Worm (Caenorhabditis elegans) whole organism, L4 larva: ENCODE results near the gene F22H10.11.

ENCODE experiments used
- F10B5.3 ChIP-seq: sonication (generic microtip); optimal IDR thresholded peaks from 2 replicates; lab custom pipeline; 2016; ENCODE audit warnings: mild to moderate bottlenecking, missing genetic modification characterization, missing compliant biosample characterization
- F26F4.8 ChIP-seq: fragments of 200-800 bp; sonication (Bioruptor generic); conservative IDR thresholded peaks from 2 replicates; pipeline ENCODE4 v1.3.6; 2022; ENCODE audit warnings: missing genetic modification characterization, missing compliant biosample characterization
- F37D6.2 ChIP-seq: sonication (generic microtip); optimal IDR thresholded peaks from 2 replicates; lab custom pipeline; 2016; ENCODE audit warnings: mild to moderate bottlenecking, missing genetic modification characterization, missing compliant biosample characterization
- F49E8.2 ChIP-seq: sonication (generic microtip); optimal IDR thresholded peaks from 2 replicates; lab custom pipeline; 2016; ENCODE audit warnings: missing compliant biosample characterization, mild to moderate bottlenecking, missing genetic modification characterization, borderline replicate concordance
- T20F7.1 ChIP-seq: fragments of 200-800 bp; sonication (Bioruptor generic); optimal IDR thresholded peaks from 2 replicates; lab custom pipeline; 2018; ENCODE audit warnings: mild to moderate bottlenecking, missing genetic modification characterization, missing compliant biosample characterization
- T26A8.4 ChIP-seq: fragments of 200-800 bp; sonication (Bioruptor generic); IDR thresholded peaks from 2 replicates; pipeline ENCODE4 v1.3.6; 2022; ENCODE audit warnings: missing genetic modification characterization, missing compliant biosample characterization
- Y105C5A.15 ChIP-seq: fragments of 200-800 bp; sonication (Bioruptor generic); IDR thresholded peaks from 2 replicates; pipeline ENCODE4 v1.3.6; 2022; ENCODE audit warnings: missing genetic modification characterization, missing compliant biosample characterization
- aly-2 ChIP-seq: sonication (generic microtip); optimal IDR thresholded peaks from 2 replicates; lab custom pipeline; 2018; ENCODE audit warnings: missing biosample characterization, missing genetic modification characterization
- ama-1 ChIP-seq: fragments of 150-350 bp; optimal IDR thresholded peaks from 2 replicates; lab custom pipeline; 2014; ENCODE audit warnings: inconsistent platforms, mixed read lengths
- arid-1 ChIP-seq: fragments of 200-800 bp; sonication (Bioruptor generic); conservative IDR thresholded peaks from 2 replicates; pipeline ENCODE4 v1.3.6; 2022; ENCODE audit warnings: missing genetic modification reagents, missing genetic modification characterization, missing compliant biosample characterization
- attf-4 ChIP-seq: sonication (generic microtip); optimal IDR thresholded peaks from 3 replicates; lab custom pipeline; 2017; ENCODE audit warnings: missing biosample characterization, missing genetic modification characterization
- ceh-20 ChIP-seq: fragments of 200-800 bp; sonication (Bioruptor generic); IDR thresholded peaks from 2 replicates; pipeline ENCODE4 v1.3.6; 2022; ENCODE audit warnings: missing genetic modification reagents, missing genetic modification characterization, missing compliant biosample characterization
- ceh-44 ChIP-seq: fragments of 200-800 bp; sonication (Bioruptor generic); IDR thresholded peaks from 2 replicates; pipeline ENCODE4 v1.3.6; 2022; ENCODE audit warnings: missing genetic modification reagents, missing genetic modification characterization, missing compliant biosample characterization
- ceh-62 ChIP-seq: sonication (generic microtip); optimal IDR thresholded peaks from 2 replicates; lab custom pipeline; 2017; ENCODE audit warnings: missing biosample characterization, missing genetic modification characterization
- daf-12 ChIP-seq: fragments of 150-350 bp; optimal IDR thresholded peaks from 2 replicates; lab custom pipeline; 2014; ENCODE audit warnings: missing biosample characterization, missing genetic modification reagents, missing genetic modification characterization
- daf-8 ChIP-seq: fragments of 200-800 bp; sonication (Bioruptor generic); IDR thresholded peaks from 2 replicates; pipeline ENCODE4 v1.3.6; 2022; ENCODE audit warnings: missing genetic modification characterization, missing compliant biosample characterization
- dmd-9 ChIP-seq: fragments of 200-800 bp; sonication (Bioruptor generic); IDR thresholded peaks from 2 replicates; pipeline ENCODE4 v1.3.6; 2022; ENCODE audit warnings: missing genetic modification reagents, missing genetic modification characterization, missing compliant biosample characterization
- duxl-1 ChIP-seq: sonication (generic microtip); optimal IDR thresholded peaks from 2 replicates; lab custom pipeline; 2016; ENCODE audit warnings: mild to moderate bottlenecking, missing genetic modification characterization, moderate library complexity, missing compliant biosample characterization; ENCODE audit not compliant: poor library complexity
- dve-1 ChIP-seq: sonication (generic microtip); optimal IDR thresholded peaks from 2 replicates; lab custom pipeline; 2017; ENCODE audit warnings: antibody characterized with exemption, mild to moderate bottlenecking, missing genetic modification characterization, missing compliant biosample characterization; ENCODE audit not compliant: insufficient read depth
- egl-43 ChIP-seq: fragments of 200-800 bp; sonication (Bioruptor generic); IDR thresholded peaks from 2 replicates; pipeline ENCODE4 v1.3.6; 2022; ENCODE audit warnings: missing genetic modification reagents, missing genetic modification characterization, missing compliant biosample characterization
- fkh-10 ChIP-seq: fragments of 150-350 bp; optimal IDR thresholded peaks from 2 replicates; lab custom pipeline; 2014; ENCODE audit warnings: missing biosample characterization, missing genetic modification reagents, missing genetic modification characterization
- hif-1 ChIP-seq, 2 experiments: sonication (generic microtip); optimal IDR thresholded peaks; 2 replicates each; lab custom pipeline; 2016 to 2017; ENCODE audit warnings: missing compliant biosample characterization in 2 of 2, missing genetic modification characterization in 2 of 2, missing genetic modification reagents in 2 of 2, missing genotype in 2 of 2, mild to moderate bottlenecking in 1 of 2
- hlh-11 ChIP-seq: fragments of 200-800 bp; sonication (Bioruptor generic); optimal IDR thresholded peaks from 2 replicates; lab custom pipeline; 2018; ENCODE audit warnings: mild to moderate bottlenecking, missing genetic modification characterization, missing compliant biosample characterization
- lin-13 ChIP-seq: fragments of 150-350 bp; optimal IDR thresholded peaks from 2 replicates; lab custom pipeline; 2014; ENCODE audit warnings: missing biosample characterization, missing genetic modification reagents, missing genetic modification characterization
- lin-29 ChIP-seq: fragments of 200-800 bp; sonication (Bioruptor generic); IDR thresholded peaks from 2 replicates; pipeline ENCODE4 v1.3.6; 2022; ENCODE audit warnings: missing genetic modification reagents, missing genetic modification characterization, missing compliant biosample characterization
- lin-38 ChIP-seq: fragments of 200-800 bp; sonication (Bioruptor generic); IDR thresholded peaks from 2 replicates; pipeline ENCODE4 v1.3.6; 2022; ENCODE audit warnings: missing genetic modification reagents, missing genetic modification characterization, missing compliant biosample characterization
- lin-39 ChIP-seq: fragments of 150-350 bp; optimal IDR thresholded peaks from 2 replicates; lab custom pipeline; 2014; ENCODE audit warnings: missing biosample characterization, missing genetic modification reagents, missing genetic modification characterization
- lir-3 ChIP-seq: sonication (generic microtip); optimal IDR thresholded peaks from 2 replicates; lab custom pipeline; 2016; ENCODE audit warnings: mild to moderate bottlenecking, missing genetic modification characterization, missing compliant biosample characterization
- madf-5 ChIP-seq, 2 experiments: fragments of 200-800 bp; sonication (Bioruptor generic); IDR thresholded peaks; 2 replicates each; pipeline ENCODE4 v1.3.6; 2022; ENCODE audit warnings: missing compliant biosample characterization in 2 of 2, missing genetic modification characterization in 2 of 2
- mdt-29 ChIP-seq: fragments of 200-800 bp; sonication (Bioruptor generic); IDR thresholded peaks from 2 replicates; pipeline ENCODE4 v1.3.6; 2022; ENCODE audit warnings: missing genetic modification reagents, missing genetic modification characterization, missing compliant biosample characterization
- mes-2 ChIP-seq: sonication (generic microtip); optimal IDR thresholded peaks from 2 replicates; lab custom pipeline; 2016; ENCODE audit warnings: missing genotype, mild to moderate bottlenecking, missing genetic modification characterization, missing compliant biosample characterization; ENCODE audit not compliant: poor library complexity, severe bottlenecking
- mxl-2 ChIP-seq: fragments of 200-800 bp; sonication (Bioruptor generic); conservative IDR thresholded peaks from 2 replicates; pipeline ENCODE4 v1.3.6; 2022; ENCODE audit warnings: missing genetic modification reagents, missing genetic modification characterization, missing compliant biosample characterization
- mxl-3 ChIP-seq: fragments of 200-800 bp; sonication (Bioruptor generic); optimal IDR thresholded peaks from 2 replicates; lab custom pipeline; 2018; ENCODE audit warnings: mild to moderate bottlenecking, missing genetic modification characterization, missing compliant biosample characterization
- nhr-237 ChIP-seq: sonication (generic microtip); optimal IDR thresholded peaks from 2 replicates; lab custom pipeline; 2017; ENCODE audit warnings: missing biosample characterization, missing genetic modification characterization
- nhr-28 ChIP-seq: fragments of 150-350 bp; optimal IDR thresholded peaks from 2 replicates; lab custom pipeline; 2014; ENCODE audit warnings: missing biosample characterization, missing genetic modification characterization
- nhr-6 ChIP-seq: fragments of 150-350 bp; optimal IDR thresholded peaks from 2 replicates; lab custom pipeline; 2014; ENCODE audit warnings: missing biosample characterization, missing genetic modification characterization
- nhr-76 ChIP-seq: fragments of 150-350 bp; optimal IDR thresholded peaks from 2 replicates; lab custom pipeline; 2014; ENCODE audit warnings: missing biosample characterization, missing genetic modification characterization
- pqm-1 ChIP-seq: sonication (generic microtip); optimal IDR thresholded peaks from 2 replicates; lab custom pipeline; 2017; ENCODE audit warnings: missing biosample characterization, missing genetic modification characterization
- rbr-2 ChIP-seq: sonication (generic microtip); optimal IDR thresholded peaks from 2 replicates; lab custom pipeline; 2016; ENCODE audit warnings: missing genotype, missing genetic modification characterization, missing compliant biosample characterization
- set-16 ChIP-seq: fragments of 200-800 bp; sonication (Bioruptor generic); IDR thresholded peaks from 2 replicates; pipeline ENCODE4 v1.3.6; 2022; ENCODE audit warnings: missing genetic modification reagents, missing genetic modification characterization, missing compliant biosample characterization
- skn-1 ChIP-seq: fragments of 150-350 bp; optimal IDR thresholded peaks from 2 replicates; lab custom pipeline; 2014; ENCODE audit warnings: missing biosample characterization, missing genetic modification characterization
- snpc-1.2 ChIP-seq: fragments of 200-800 bp; sonication (Bioruptor generic); IDR thresholded peaks from 2 replicates; pipeline ENCODE4 v1.3.6; 2022; ENCODE audit warnings: missing genetic modification reagents, missing genetic modification characterization, missing compliant biosample characterization
- snpc-4 ChIP-seq: fragments of 150-350 bp; optimal IDR thresholded peaks from 2 replicates; lab custom pipeline; 2014; ENCODE audit warnings: missing biosample characterization, missing genetic modification characterization
- spr-1 ChIP-seq: sonication (generic microtip); optimal IDR thresholded peaks from 2 replicates; lab custom pipeline; 2016; ENCODE audit warnings: mild to moderate bottlenecking, missing genetic modification characterization, missing compliant biosample characterization
- spr-3 ChIP-seq: fragments of 200-800 bp; sonication (Bioruptor generic); optimal IDR thresholded peaks from 2 replicates; lab custom pipeline; 2018; ENCODE audit warnings: mild to moderate bottlenecking, missing genetic modification characterization, missing compliant biosample characterization
- tag-97 ChIP-seq: fragments of 200-800 bp; sonication (Bioruptor generic); IDR thresholded peaks from 2 replicates; pipeline ENCODE4 v1.3.6; 2022; ENCODE audit warnings: missing genetic modification characterization, missing compliant biosample characterization
- tra-1 ChIP-seq: fragments of 200-800 bp; sonication (Bioruptor generic); IDR thresholded peaks from 2 replicates; pipeline ENCODE4 v1.3.6; 2022; ENCODE audit warnings: missing genetic modification reagents, missing genetic modification characterization, missing compliant biosample characterization
- unc-39 ChIP-seq: sonication (generic microtip); optimal IDR thresholded peaks from 2 replicates; lab custom pipeline; 2017; ENCODE audit warnings: missing biosample characterization, missing genetic modification characterization
- ztf-11 ChIP-seq: fragments of 150-350 bp; optimal IDR thresholded peaks from 2 replicates; lab custom pipeline; 2014; ENCODE audit warnings: missing biosample characterization, missing genetic modification characterization
- ztf-7 ChIP-seq: fragments of 150-350 bp; optimal IDR thresholded peaks from 2 replicates; lab custom pipeline; 2014; ENCODE audit warnings: missing biosample characterization, missing genetic modification characterization

Gene F22H10.11

DNA sequence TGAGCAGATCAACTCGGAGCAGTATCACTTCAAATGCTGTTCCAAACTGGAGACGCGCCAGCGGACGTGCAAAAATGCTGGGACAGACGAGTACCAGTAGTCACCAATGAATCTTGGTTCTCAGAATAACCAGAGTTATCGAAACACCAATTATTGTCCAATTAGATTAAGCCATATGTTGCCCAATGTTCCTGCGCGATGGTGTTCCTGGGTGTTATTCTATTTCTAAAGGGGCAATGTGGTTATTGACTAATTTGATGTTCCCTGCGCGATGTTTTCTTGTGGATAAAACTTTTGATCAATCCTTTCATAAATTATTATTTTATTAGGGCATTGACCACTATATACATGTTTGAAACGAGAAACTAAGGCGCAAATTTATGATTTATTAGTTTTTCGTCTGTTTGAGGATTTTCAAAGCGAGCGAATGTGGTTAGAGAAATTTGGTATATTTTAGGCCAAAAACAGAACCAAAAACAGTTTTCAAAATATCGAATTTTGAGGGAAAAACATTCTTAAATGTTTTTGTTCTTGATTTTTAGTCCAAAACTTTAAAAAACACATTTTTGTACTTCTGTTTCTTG, 5.8 kb downstream of the F22H10.11 start (continued):
- peak; percentile 94 for TF ChIP-seq tra-1 (GFP tag; lab: Robert Waterston, UW)
- TF ChIP-seq ceh-44 (GFP tag; lab: Robert Waterston, UW): peak; percentile 55; the same call in 1 of the 2 replicates
- TF ChIP-seq tag-97: peak; percentile 80; the same call in 1 of the 2 replicates
- TF ChIP-seq F26F4.8 (GFP tag; lab: Robert Waterston, UW): no peak
- peak; percentile 87 for TF ChIP-seq mxl-2 (GFP tag; lab: Robert Waterston, UW)
- TF ChIP-seq daf-12: peak; percentile 15
- peak; percentile 80 for TF ChIP-seq arid-1 (GFP tag; lab: Robert Waterston, UW)
- peak; percentile 97 for TF ChIP-seq ceh-20 (GFP tag; lab: Robert Waterston, UW)
- TF ChIP-seq snpc-1.2 (GFP tag; lab: Robert Waterston, UW): peak; percentile 61; the same call in 1 of the 2 replicates
- TF ChIP-seq dve-1 (tag; lab: Kevin White, UChicago): peak; percentile 99
- no peak for TF ChIP-seq F49E8.2 (tag; lab: Kevin White, UChicago)
- peak; percentile 98 for TF ChIP-seq nhr-6 (tag; lab: Kevin White, UChicago)
- peak; percentile 98 for TF ChIP-seq mes-2 (tag; lab: Kevin White, UChicago)
- TF ChIP-seq T26A8.4 (GFP tag; lab: Robert Waterston, UW): peak; percentile 99
- 0 out of 4 replicates have a peak, but pooled peaks of 1 of the 2 experiments have one; percentile 56 for TF ChIP-seq madf-5 (GFP tag; IDR thresholded peaks at IDR 0.05; lab: Robert Waterston, UW)
- TF ChIP-seq pqm-1 (tag; lab: Kevin White, UChicago): peak; percentile 63
- peak; percentile 95 for TF ChIP-seq lin-29 (GFP tag; lab: Robert Waterston, UW)
- peak; percentile 97 for TF ChIP-seq lin-13 (GFP tag; lab: Kevin White, UChicago)
- 0 out of 2 replicates have a peak, but pooled peaks have one; percentile 6 for TF ChIP-seq set-16
- TF ChIP-seq duxl-1 (tag; lab: Kevin White, UChicago): peak; percentile 99
- peak; percentile 93 for TF ChIP-seq nhr-237 (tag; lab: Kevin White, UChicago)
- peak; percentile 95 for TF ChIP-seq spr-3
- peak; percentile 88 for TF ChIP-seq nhr-76 (tag; lab: Kevin White, UChicago)
- TF ChIP-seq rbr-2 (tag; lab: Kevin White, UChicago): peak; percentile 99
- peak; percentile 97 for TF ChIP-seq spr-1 (tag; lab: Kevin White, UChicago)
- TF ChIP-seq mdt-29 (GFP tag; lab: Robert Waterston, UW): peak; percentile 89
- no peak for TF ChIP-seq ama-1 (lab: Kevin White, UChicago)
- TF ChIP-seq hif-1 (tag; optimal IDR thresholded peaks at IDR 0.05; lab: Kevin White, UChicago): peak; percentile 85 to 87
- peak; percentile 99 for TF ChIP-seq fkh-10 (GFP tag; lab: Kevin White, UChicago)
- TF ChIP-seq Y105C5A.15 (GFP tag; lab: Robert Waterston, UW): 0 out of 2 replicates have a peak, but pooled peaks have one; percentile 71
- TF ChIP-seq unc-39: no peak
- TF ChIP-seq egl-43 (GFP tag; lab: Robert Waterston, UW): peak; percentile 96
- TF ChIP-seq nhr-28 (tag; lab: Kevin White, UChicago): peak; percentile 91
- TF ChIP-seq hlh-11 (tag; lab: Kevin White, UChicago): peak; percentile 97
- peak; percentile 64 for TF ChIP-seq snpc-4 (tag; lab: Kevin White, UChicago)
- no peak for TF ChIP-seq ceh-62 (tag; lab: Kevin White, UChicago)
- TF ChIP-seq lir-3 (tag; lab: Kevin White, UChicago): peak; percentile 90
- peak; percentile 82; the same call in 1 of the 2 replicates for TF ChIP-seq dmd-9 (GFP tag; lab: Robert Waterston, UW)
- peak; percentile 97 for TF ChIP-seq F10B5.3
- peak; percentile 94 for TF ChIP-seq T20F7.1 (GFP tag; lab: Kevin White, UChicago)
- peak; percentile 87 for TF ChIP-seq lin-38 (GFP tag; lab: Robert Waterston, UW)
- TF ChIP-seq skn-1: peak; percentile 54
- TF ChIP-seq lin-39: peak; percentile 97
- TF ChIP-seq aly-2: no peak
- TF ChIP-seq mxl-3 (GFP tag; lab: Kevin White, UChicago): peak; percentile 93
- TF ChIP-seq F37D6.2 (tag; lab: Kevin White, UChicago): peak; percentile 98
- peak; percentile 96 for TF ChIP-seq ztf-7
- peak; percentile 87 for TF ChIP-seq ztf-11 (tag; lab: Kevin White, UChicago)
- TF ChIP-seq attf-4 (tag; lab: Kevin White, UChicago): peak; percentile 60
- TF ChIP-seq daf-8: no peak
